Fruit fly (Drosophila melanogaster) whole organism, embryonic: ENCODE results near the gene fig.

Source experiments
- ATbp ChIP-seq: fragments of 200-800 bp; sonication (Bioruptor generic); optimal IDR thresholded peaks from 2 replicates; lab custom pipeline; 2017; ENCODE audit warnings: missing biosample characterization, mild to moderate bottlenecking, missing genetic modification characterization, missing genetic modification reagents
- B-H1 ChIP-seq: fragments of 200-800 bp; sonication (Bioruptor generic); IDR thresholded peaks from 3 replicates; pipeline ENCODE4 v1.3.6; 2022; ENCODE audit warnings: missing biosample characterization, missing genetic modification characterization
- B-H2 ChIP-seq: fragments of 200-800 bp; sonication (Bioruptor generic); optimal IDR thresholded peaks from 2 replicates; lab custom pipeline; 2018; ENCODE audit warnings: missing biosample characterization, mild to moderate bottlenecking, missing genetic modification characterization
- CG10147 ChIP-seq: fragments of 200-800 bp; sonication (Bioruptor generic); optimal IDR thresholded peaks from 2 replicates; lab custom pipeline; 2019; ENCODE audit warnings: missing biosample characterization, mild to moderate bottlenecking, missing genetic modification characterization, moderate library complexity
- CG10431 ChIP-seq: fragments of 200-800 bp; sonication (Bioruptor generic); optimal IDR thresholded peaks from 3 replicates; lab custom pipeline; 2018; ENCODE audit warnings: missing biosample characterization, mild to moderate bottlenecking, missing genetic modification characterization
- CG10543 ChIP-seq: fragments of 200-800 bp; sonication (Bioruptor generic); optimal IDR thresholded peaks from 3 replicates; lab custom pipeline; 2017; ENCODE audit warnings: missing biosample characterization, mild to moderate bottlenecking, missing genetic modification characterization, moderate library complexity
- CG11398 ChIP-seq: fragments of 200-800 bp; sonication (Bioruptor generic); optimal IDR thresholded peaks from 2 replicates; lab custom pipeline; 2016; ENCODE audit warnings: missing biosample characterization, missing genetic modification characterization
- CG11504 ChIP-seq: fragments of 200-800 bp; sonication (Bioruptor generic); optimal IDR thresholded peaks from 3 replicates; lab custom pipeline; 2019; ENCODE audit warnings: missing biosample characterization, mild to moderate bottlenecking, missing genetic modification characterization, moderate library complexity
- CG12942 ChIP-seq: fragments of 200-800 bp; sonication (Bioruptor generic); optimal IDR thresholded peaks from 3 replicates; lab custom pipeline; 2016; ENCODE audit warnings: missing biosample characterization, missing genetic modification characterization
- CG13123 ChIP-seq: fragments of 200-800 bp; sonication (Bioruptor generic); optimal IDR thresholded peaks from 2 replicates; lab custom pipeline; 2016; ENCODE audit warnings: missing biosample characterization, missing genetic modification characterization
- CG13287 ChIP-seq: fragments of 200-800 bp; sonication (Bioruptor generic); IDR thresholded peaks from 2 replicates; pipeline ENCODE4 v1.3.6; 2022; ENCODE audit warnings: missing biosample characterization, missing genetic modification characterization; ENCODE audit not compliant: partially characterized antibody
- CG13775 ChIP-seq: fragments of 200-800 bp; sonication (Bioruptor generic); optimal IDR thresholded peaks from 3 replicates; lab custom pipeline; 2017; ENCODE audit warnings: missing biosample characterization, mild to moderate bottlenecking, missing genetic modification characterization
- CG17328 ChIP-seq: fragments of 200-800 bp; sonication (Bioruptor generic); IDR thresholded peaks from 2 replicates; pipeline ENCODE4 v1.3.6; 2022; ENCODE audit warnings: missing biosample characterization, missing genetic modification characterization
- CG32532 ChIP-seq: fragments of 200-800 bp; sonication (Bioruptor generic); IDR thresholded peaks from 2 replicates; pipeline ENCODE4 v1.3.6; 2022; ENCODE audit warnings: missing biosample characterization, missing genetic modification characterization
- CG42726 ChIP-seq: fragments of 200-800 bp; sonication (Bioruptor generic); IDR thresholded peaks from 2 replicates; pipeline ENCODE4 v1.3.6; 2022; ENCODE audit warnings: missing biosample characterization, missing genetic modification characterization; ENCODE audit not compliant: partially characterized antibody
- CG4854 ChIP-seq: fragments of 200-800 bp; sonication (Bioruptor generic); optimal IDR thresholded peaks from 2 replicates; lab custom pipeline; 2016; ENCODE audit warnings: missing biosample characterization, missing genetic modification characterization, inconsistent platforms
- CG6175 ChIP-seq: fragments of 200-800 bp; sonication (Bioruptor generic); IDR thresholded peaks from 3 replicates; pipeline ENCODE4 v1.3.6; 2022; ENCODE audit warnings: missing biosample characterization, missing genetic modification characterization
- CG7271 ChIP-seq: fragments of 200-800 bp; sonication (Bioruptor generic); optimal IDR thresholded peaks from 2 replicates; lab custom pipeline; 2018; ENCODE audit warnings: missing biosample characterization, mild to moderate bottlenecking, missing genetic modification characterization, moderate library complexity
- CG7987 ChIP-seq: fragments of 200-800 bp; sonication (Bioruptor generic); optimal IDR thresholded peaks from 2 replicates; lab custom pipeline; 2018; ENCODE audit warnings: missing biosample characterization, mild to moderate bottlenecking, missing genetic modification characterization, moderate library complexity
- CG9609 ChIP-seq: fragments of 200-800 bp; sonication (Bioruptor generic); optimal IDR thresholded peaks from 3 replicates; lab custom pipeline; 2016; ENCODE audit warnings: missing biosample characterization, missing genetic modification characterization
- CHES-1-like ChIP-seq: fragments of 200-800 bp; sonication (Bioruptor generic); optimal IDR thresholded peaks from 2 replicates; lab custom pipeline; 2016; ENCODE audit warnings: missing biosample characterization, missing genetic modification characterization
- Deaf1 ChIP-seq: fragments of 200-800 bp; optimal IDR thresholded peaks from 3 replicates; lab custom pipeline; 2019; ENCODE audit warnings: missing biosample characterization, mild to moderate bottlenecking, missing genetic modification characterization, moderate library complexity
- Dip3 ChIP-seq: fragments of 200-800 bp; sonication (Bioruptor generic); optimal IDR thresholded peaks from 3 replicates; lab custom pipeline; 2016; ENCODE audit warnings: missing biosample characterization, missing genetic modification characterization
- Dref ChIP-seq: fragments of 200-800 bp; sonication (Bioruptor generic); IDR thresholded peaks from 2 replicates; pipeline ENCODE4 v1.3.6; 2022; ENCODE audit warnings: missing biosample characterization, missing genetic modification characterization
- H15 ChIP-seq: fragments of 200-800 bp; sonication (Bioruptor generic); IDR thresholded peaks from 3 replicates; pipeline ENCODE4 v1.3.6; 2022; ENCODE audit warnings: missing biosample characterization, missing genetic modification characterization
- HmgD ChIP-seq: fragments of 200-800 bp; sonication (Bioruptor generic); optimal IDR thresholded peaks from 3 replicates; lab custom pipeline; 2016; ENCODE audit warnings: missing biosample characterization, missing genetic modification characterization
- MTF-1 ChIP-seq: fragments of 200-800 bp; sonication (Bioruptor generic); optimal IDR thresholded peaks from 2 replicates; lab custom pipeline; 2018; ENCODE audit warnings: missing biosample characterization, mild to moderate bottlenecking, missing genetic modification characterization, borderline replicate concordance
- Med ChIP-seq: fragments of 200-800 bp; sonication (Bioruptor generic); peaks from one replicate; lab custom pipeline; 2016; ENCODE audit warnings: missing biosample characterization, missing genetic modification characterization, mild to moderate bottlenecking, inconsistent platforms, moderate library complexity
- Myb ChIP-seq: fragments of 200-800 bp; sonication (Bioruptor generic); optimal IDR thresholded peaks from 2 replicates; lab custom pipeline; 2016; ENCODE audit warnings: missing biosample characterization, missing genetic modification characterization
- Oaz ChIP-seq: fragments of 200-800 bp; sonication (Bioruptor generic); IDR thresholded peaks from 2 replicates; pipeline ENCODE4 v1.3.6; 2022; ENCODE audit warnings: missing biosample characterization, missing genetic modification characterization
- PHDP ChIP-seq: fragments of 200-800 bp; sonication (Bioruptor generic); optimal IDR thresholded peaks from 3 replicates; lab custom pipeline; 2018; ENCODE audit warnings: missing biosample characterization, mild to moderate bottlenecking, missing genetic modification characterization, moderate library complexity
- Rfx ChIP-seq: fragments of 200-800 bp; sonication (Bioruptor generic); IDR thresholded peaks from 2 replicates; pipeline ENCODE4 v1.3.6; 2022; ENCODE audit warnings: missing biosample characterization, missing genetic modification characterization
- Rx ChIP-seq: fragments of 200-800 bp; sonication (Bioruptor generic); IDR thresholded peaks from 2 replicates; pipeline ENCODE4 v1.3.6; 2022; ENCODE audit warnings: missing biosample characterization, missing genetic modification characterization
- Six4 ChIP-seq: fragments of 200-800 bp; sonication (Bioruptor generic); optimal IDR thresholded peaks from 2 replicates; lab custom pipeline; 2016; ENCODE audit warnings: missing biosample characterization, missing genetic modification characterization
- Sox102F ChIP-seq: fragments of 200-800 bp; sonication (Bioruptor generic); optimal IDR thresholded peaks from 2 replicates; lab custom pipeline; 2018; ENCODE audit warnings: missing biosample characterization, mild to moderate bottlenecking, missing genetic modification characterization, moderate library complexity
- Spps ChIP-seq: fragments of 200-800 bp; sonication (Bioruptor generic); optimal IDR thresholded peaks from 2 replicates; lab custom pipeline; 2018; ENCODE audit warnings: missing biosample characterization, mild to moderate bottlenecking, missing genetic modification characterization
- Sry-β ChIP-seq: fragments of 200-800 bp; sonication (Bioruptor generic); optimal IDR thresholded peaks from 2 replicates; lab custom pipeline; 2018; ENCODE audit warnings: missing biosample characterization, mild to moderate bottlenecking, missing genetic modification characterization, moderate library complexity
- abd-A ChIP-seq: fragments of 200-800 bp; sonication (Bioruptor generic); optimal IDR thresholded peaks from 3 replicates; lab custom pipeline; 2019; ENCODE audit warnings: missing biosample characterization, mild to moderate bottlenecking, missing genetic modification characterization, moderate library complexity
- bsh ChIP-seq, 2 experiments: fragments of 200-800 bp; sonication (Bioruptor generic); optimal IDR thresholded peaks; 2 replicates each; lab custom pipeline; 2017 to 2018; ENCODE audit warnings: mild to moderate bottlenecking in 2 of 2, missing biosample characterization in 2 of 2, missing genetic modification characterization in 2 of 2, moderate library complexity in 1 of 2
- crp ChIP-seq, 2 experiments: fragments of 200-800 bp; sonication (Bioruptor generic); optimal IDR thresholded peaks; 2 replicates in 1 of 2; 3 replicates in 1 of 2; lab custom pipeline; 2017; ENCODE audit warnings: missing biosample characterization in 2 of 2, missing genetic modification characterization in 2 of 2, mild to moderate bottlenecking in 1 of 2, moderate library complexity in 1 of 2
- dan ChIP-seq: fragments of 200-800 bp; sonication (Bioruptor generic); IDR thresholded peaks from 2 replicates; pipeline ENCODE4 v1.3.6; 2022; ENCODE audit warnings: missing biosample characterization, missing genetic modification characterization
- lab ChIP-seq: fragments of 200-800 bp; sonication (Bioruptor generic); optimal IDR thresholded peaks from 3 replicates; lab custom pipeline; 2017; ENCODE audit warnings: missing biosample characterization, missing genetic modification characterization, mild to moderate bottlenecking, moderate library complexity, missing genetic modification reagents
- mld ChIP-seq: fragments of 200-800 bp; sonication (Bioruptor generic); IDR thresholded peaks from 3 replicates; pipeline ENCODE4 v1.3.6; 2022; ENCODE audit warnings: missing biosample characterization, missing genetic modification characterization; ENCODE audit not compliant: partially characterized antibody
- oc ChIP-seq: fragments of 200-800 bp; sonication (Bioruptor generic); optimal IDR thresholded peaks from 2 replicates; lab custom pipeline; 2018; ENCODE audit warnings: missing biosample characterization, mild to moderate bottlenecking, missing genetic modification characterization, moderate library complexity
- odd ChIP-seq: fragments of 200-800 bp; sonication (Bioruptor generic); optimal IDR thresholded peaks from 2 replicates; lab custom pipeline; 2017; ENCODE audit warnings: missing biosample characterization, mild to moderate bottlenecking, missing genetic modification characterization
- pnt ChIP-seq: fragments of 200-800 bp; sonication (Bioruptor generic); optimal IDR thresholded peaks from 3 replicates; lab custom pipeline; 2016; ENCODE audit warnings: missing biosample characterization, missing genetic modification characterization
- schlank ChIP-seq: fragments of 200-800 bp; sonication (Bioruptor generic); optimal IDR thresholded peaks from 2 replicates; lab custom pipeline; 2018; ENCODE audit warnings: missing biosample characterization, mild to moderate bottlenecking, missing genetic modification characterization
- slou ChIP-seq: fragments of 200-800 bp; sonication (Bioruptor generic); optimal IDR thresholded peaks from 3 replicates; lab custom pipeline; 2016; ENCODE audit warnings: missing biosample characterization, missing genetic modification characterization
- so ChIP-seq: fragments of 200-800 bp; sonication (Bioruptor generic); IDR thresholded peaks from 3 replicates; pipeline ENCODE4 v1.3.6; 2022; ENCODE audit warnings: missing biosample characterization, missing genetic modification characterization
- stwl ChIP-seq: fragments of 200-800 bp; sonication (Bioruptor generic); optimal IDR thresholded peaks from 3 replicates; lab custom pipeline; 2018; ENCODE audit warnings: missing biosample characterization, mild to moderate bottlenecking, missing genetic modification characterization, moderate library complexity

Gene fig

dm6 chr3R:29736678-29737093 is 43.6 kb downstream of the fig start, which contains the start of the genes CG7601 and CIA30 (continued):
- TF ChIP-seq CG13287 (GFP tag; lab: Robert Waterston, UW) = peak; percentile 65
- TF ChIP-seq CG10147 (GFP tag; lab: Kevin White, UChicago) = peak; percentile 99
- TF ChIP-seq Med (GFP tag; lab: Kevin White, UChicago) = peak; percentile 100
- peak; percentile 100 for TF ChIP-seq B-H1 (GFP tag; lab: Robert Waterston, UW)
- TF ChIP-seq PHDP (tag; lab: Kevin White, UChicago) = peak; percentile 96
- peak; percentile 94 for TF ChIP-seq Myb (GFP tag; lab: Kevin White, UChicago)
- TF ChIP-seq crp (GFP tag; optimal IDR thresholded peaks at IDR 0.05; lab: Kevin White, UChicago) = peak; percentile 85 to 97
- peak; percentile 99 for TF ChIP-seq Six4 (GFP tag; lab: Kevin White, UChicago)
- peak; percentile 100 for TF ChIP-seq CG6175 (GFP tag; lab: Robert Waterston, UW)
- TF ChIP-seq CG10431 = no peak
- peak; percentile 97 for TF ChIP-seq HmgD (GFP tag; lab: Kevin White, UChicago)
- TF ChIP-seq CG17328 (GFP tag; lab: Robert Waterston, UW) = peak; percentile 99
- peak; percentile 100 for TF ChIP-seq dan
- TF ChIP-seq CG13775 (GFP tag; lab: Kevin White, UChicago) = peak; percentile 96
- TF ChIP-seq pnt (GFP tag; lab: Kevin White, UChicago) = peak; percentile 99
- TF ChIP-seq CG7271 (tag; lab: Kevin White, UChicago) = peak; percentile 96
- peak; percentile 100 for TF ChIP-seq so (GFP tag; lab: Robert Waterston, UW)
- TF ChIP-seq CHES-1-like (GFP tag; lab: Kevin White, UChicago) = peak; percentile 99
- peak; percentile 99 for TF ChIP-seq CG4854 (GFP tag; lab: Kevin White, UChicago)
- TF ChIP-seq B-H2 = peak; percentile 98
- TF ChIP-seq CG12942 (GFP tag; lab: Kevin White, UChicago) = peak; percentile 98
- TF ChIP-seq schlank = peak; percentile 97
- TF ChIP-seq CG11398 (GFP tag; lab: Kevin White, UChicago) = peak; percentile 96
- TF ChIP-seq Deaf1 (tag; lab: Kevin White, UChicago) = no peak
- TF ChIP-seq Dref (GFP tag; lab: Robert Waterston, UW) = peak; percentile 61
- peak; percentile 96 for TF ChIP-seq Sox102F (GFP tag; lab: Kevin White, UChicago)
- peak; percentile 95 for TF ChIP-seq MTF-1 (GFP tag; lab: Kevin White, UChicago)
- peak; percentile 94 for TF ChIP-seq CG13123
- no peak for TF ChIP-seq abd-A
- peak; percentile 95 for TF ChIP-seq CG7987
- peak; percentile 100 for TF ChIP-seq Rfx
- TF ChIP-seq lab (GFP tag; lab: Kevin White, UChicago) = peak; percentile 99
- TF ChIP-seq Spps = peak; percentile 96
- peak; percentile 100 for TF ChIP-seq H15
- no peak for TF ChIP-seq mld
- TF ChIP-seq oc (tag; lab: Kevin White, UChicago) = peak; percentile 95
- TF ChIP-seq Oaz = peak; percentile 100
- TF ChIP-seq CG32532 = peak; percentile 100
- TF ChIP-seq slou = peak; percentile 98
- peak; percentile 97 for TF ChIP-seq CG11504 (tag; lab: Kevin White, UChicago)
- TF ChIP-seq CG9609 = peak; percentile 98
- peak; percentile 91 to 96 for TF ChIP-seq bsh (GFP tag; optimal IDR thresholded peaks at IDR 0.05; lab: Kevin White, UChicago)
- peak; percentile 65 for TF ChIP-seq stwl
- TF ChIP-seq Rx (GFP tag; lab: Robert Waterston, UW) = peak; percentile 100
- 0 out of 2 replicates have a peak, but pooled peaks have one; percentile 2 for TF ChIP-seq CG42726 (GFP tag; lab: Robert Waterston, UW)
- TF ChIP-seq ATbp (GFP tag; lab: Kevin White, UChicago) = peak; percentile 96
- peak; percentile 56 for TF ChIP-seq Sry-β (GFP tag; lab: Kevin White, UChicago)
- peak; percentile 99 for TF ChIP-seq Dip3 (GFP tag; lab: Kevin White, UChicago)
- peak; percentile 98 for TF ChIP-seq CG10543 (GFP tag; lab: Kevin White, UChicago)
- TF ChIP-seq odd (GFP tag; lab: Kevin White, UChicago) = peak; percentile 89
